Worm (Caenorhabditis elegans): ENCODE measurements around the gene F40H3.1.

The F40H3.1 gene

ce11 chrII:6148369-6148768, 31.3 kb upstream of the F40H3.1 start (continued):
- TF ChIP-seq saeg-2 (GFP tag; IDR thresholded peaks at IDR 0.05) = no peak
- no peak for TF ChIP-seq egl-43 (GFP tag; IDR thresholded peaks at IDR 0.05)
- no peak for TF ChIP-seq madf-9 (GFP tag; conservative IDR thresholded peaks at IDR 0.05)
- TF ChIP-seq nhr-48 (tag; optimal IDR thresholded peaks at IDR 0.05) = no peak
- TF ChIP-seq attf-4 (tag; optimal IDR thresholded peaks at IDR 0.05) = no peak
- no peak for TF ChIP-seq ceh-44 (GFP tag; IDR thresholded peaks at IDR 0.05)
- no peak for TF ChIP-seq unc-130 (GFP tag; optimal IDR thresholded peaks at IDR 0.05)
- no peak for TF ChIP-seq lin-29 (GFP tag; IDR thresholded peaks at IDR 0.05)

- TF ChIP-seq Y5F2A.4 (GFP tag; optimal IDR thresholded peaks at IDR 0.05) = no peak
- TF ChIP-seq ZK546.5 (tag; optimal IDR thresholded peaks at IDR 0.05) = no peak
- TF ChIP-seq lin-39 (tag; optimal IDR thresholded peaks at IDR 0.05) = no peak
- TF ChIP-seq F44E2.7 (GFP tag; IDR thresholded peaks at IDR 0.05) = no peak
- TF ChIP-seq hmg-1.1 (GFP tag; IDR thresholded peaks at IDR 0.05) = 0 out of 2 replicates have a peak, but pooled peaks have one; percentile 27
- TF ChIP-seq daf-8 (GFP tag; IDR thresholded peaks at IDR 0.05) = no peak
- no peak for TF ChIP-seq ces-1 (GFP tag; optimal IDR thresholded peaks at IDR 0.05)
- TF ChIP-seq Y75B8A.6 (GFP tag; IDR thresholded peaks at IDR 0.05) = no peak
- TF ChIP-seq zip-2 (tag; optimal IDR thresholded peaks at IDR 0.05) = no peak
- peak; percentile 86 for TF ChIP-seq fkh-10 (GFP tag; optimal IDR thresholded peaks at IDR 0.05)
- no peak for TF ChIP-seq ztf-7 (tag; optimal IDR thresholded peaks at IDR 0.05)
- no peak; the same call in 1 of the 2 replicates for TF ChIP-seq set-16 (GFP tag; IDR thresholded peaks at IDR 0.05)
- TF ChIP-seq tag-97 (GFP tag; IDR thresholded peaks at IDR 0.05) = no peak
- no peak for TF ChIP-seq ceh-32 (tag; optimal IDR thresholded peaks at IDR 0.05; ENCODE audit: poor library complexity)
- no peak for TF ChIP-seq lin-29 (GFP tag; IDR thresholded peaks at IDR 0.05)
- no peak for TF ChIP-seq lin-13 (GFP tag; optimal IDR thresholded peaks at IDR 0.05)
- no peak for TF ChIP-seq snpc-1.2 (GFP tag; IDR thresholded peaks at IDR 0.05)
- no peak for TF ChIP-seq spr-3 (GFP tag; optimal IDR thresholded peaks at IDR 0.05)
- TF ChIP-seq mdt-29 (GFP tag; IDR thresholded peaks at IDR 0.05) = no peak
- TF ChIP-seq ctbp-1 (GFP tag; IDR thresholded peaks at IDR 0.05) = peak; percentile 53; the same call in 1 of the 2 replicates
- peak; percentile 9 for TF ChIP-seq aha-1 (tag)
- no peak for TF ChIP-seq nhr-237 (tag; optimal IDR thresholded peaks at IDR 0.05)
- no peak for TF ChIP-seq mxl-2 (GFP tag; conservative IDR thresholded peaks at IDR 0.05)
- TF ChIP-seq tra-1 (GFP tag; IDR thresholded peaks at IDR 0.05) = no peak
- TF ChIP-seq F37D6.2 (tag; optimal IDR thresholded peaks at IDR 0.05) = no peak
- TF ChIP-seq F26F4.8 (GFP tag; conservative IDR thresholded peaks at IDR 0.05) = no peak
- peak; percentile 3 for TF ChIP-seq rbr-2 (tag; optimal IDR thresholded peaks at IDR 0.05)
- TF ChIP-seq duxl-1 (tag; optimal IDR thresholded peaks at IDR 0.05; ENCODE audit: poor library complexity) = no peak
- no peak for TF ChIP-seq aly-2 (tag; optimal IDR thresholded peaks at IDR 0.05)
These were observed 30.2 kb upstream of the F40H3.1 start for ce11 chrII:6149434-6149833.

- TF ChIP-seq tag-97 (GFP tag; IDR thresholded peaks at IDR 0.05) (no peak), T20F7.1 (GFP tag; optimal IDR thresholded peaks at IDR 0.05) (no peak), madf-9 (GFP tag; conservative IDR thresholded peaks at IDR 0.05) (no peak), lin-39 (tag; optimal IDR thresholded peaks at IDR 0.05) (no peak), unc-62 (GFP tag; optimal IDR thresholded peaks at IDR 0.05 in 1 of 2) (peak in 1 of 2 experiments; percentile 95), unc-62 (tag; optimal IDR thresholded peaks at IDR 0.05) (no peak), ztf-11 (tag; optimal IDR thresholded peaks at IDR 0.05) (no peak), nhr-41 (GFP tag; IDR thresholded peaks at IDR 0.05) (no peak)
These were observed 21.5 kb upstream of the F40H3.1 start for ce11 chrII:6158111-6158510.
